Fruit fly (Drosophila melanogaster): Measurements from ENCODE around the gene CG43248.

CG43248 gene

DNA sequence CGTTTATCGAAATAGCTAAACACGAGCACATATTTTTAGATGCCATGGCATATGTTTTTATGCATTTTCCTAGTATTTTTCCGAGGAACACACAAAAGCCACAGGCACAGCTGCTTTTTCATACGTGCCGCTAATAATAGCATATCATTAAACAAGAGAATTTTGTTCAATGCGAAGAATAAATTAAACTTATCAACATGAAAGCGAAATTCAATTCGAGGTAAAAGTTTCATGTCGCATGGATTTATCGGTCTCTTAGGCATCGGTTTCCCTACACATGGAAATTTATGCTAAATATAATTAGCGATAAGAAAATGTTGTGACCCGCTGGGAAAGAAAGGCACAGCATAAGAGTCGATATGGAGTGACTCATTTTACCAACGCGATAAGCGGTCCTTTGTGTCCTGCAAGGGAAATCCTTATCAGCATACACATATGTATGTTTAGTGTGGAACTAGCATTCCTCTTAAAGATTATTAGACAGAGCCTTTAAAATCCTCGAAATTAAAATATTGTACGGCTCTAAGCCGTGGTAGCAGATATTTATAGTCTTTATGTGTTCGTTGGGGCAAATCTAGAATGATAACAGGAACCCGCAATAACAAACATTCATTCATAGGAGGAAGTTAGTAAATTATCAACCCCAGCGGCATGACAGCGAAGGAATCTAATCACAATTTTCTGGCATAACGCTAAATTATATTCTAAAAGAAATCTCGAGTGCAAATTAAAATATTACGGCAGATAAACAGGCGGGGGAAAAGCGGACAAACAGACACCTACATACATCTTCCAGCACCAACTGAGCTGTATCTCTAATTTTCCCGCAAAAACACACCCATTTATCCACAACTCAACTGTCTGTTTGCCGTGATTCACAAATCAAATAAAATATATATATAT is at the start of gene CG43248:
Gene CG43248, minus strand, starts transcription at position 51 of the 903 bp plus-strand sequence.
- TF ChIP-seq CG17806 (tag; optimal IDR thresholded peaks at IDR 0.05) = no peak

DNA sequence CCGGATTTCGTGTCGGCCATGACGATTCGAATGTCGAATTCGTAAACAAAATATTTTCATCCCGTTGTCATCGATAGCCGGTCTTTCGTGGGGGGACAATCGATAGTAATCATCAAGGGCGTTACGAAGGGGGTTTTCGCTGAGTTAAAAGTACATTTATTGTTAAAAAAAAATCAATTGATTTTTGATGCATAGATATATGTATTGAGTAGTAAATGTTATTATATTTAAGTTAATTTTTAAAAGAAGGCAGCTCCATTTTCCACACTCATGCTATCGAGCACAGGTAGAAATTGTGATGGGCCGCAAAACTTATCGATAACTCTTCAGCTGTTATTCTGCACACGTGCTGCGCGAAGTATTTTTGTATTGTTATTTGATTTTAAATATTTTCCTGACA is 49.2 kb upstream of the CG43248 start, which contains the start of the genes mrn and CG12301:
Gene mrn, minus strand, starts transcription at position 51 of the 400 bp plus-strand sequence.
Gene CG12301, plus strand, starts transcription at position 314 of the 400 bp plus-strand sequence.
- TF ChIP-seq CG13204 (GFP tag; optimal IDR thresholded peaks at IDR 0.05) (no peak), Ets98B (GFP tag; IDR thresholded peaks at IDR 0.05) (peak; percentile 97), Snoo (tag; optimal IDR thresholded peaks at IDR 0.05) (peak; percentile 67), CG9948 (tag; optimal IDR thresholded peaks at IDR 0.05) (peak; percentile 45), CG10348 (GFP tag; IDR thresholded peaks at IDR 0.05) (no peak), CG17806 (tag; optimal IDR thresholded peaks at IDR 0.05) (peak; percentile 49), CG8159 (tag; optimal IDR thresholded peaks at IDR 0.05) (no peak), CG8301 (tag; optimal IDR thresholded peaks at IDR 0.05) (no peak), fd96Ca (GFP tag; IDR thresholded peaks at IDR 0.05) (peak; percentile 89), CG32121 (GFP tag; IDR thresholded peaks at IDR 0.05) (peak; percentile 79; the same call in 1 of the 2 replicates), gl (tag; optimal IDR thresholded peaks at IDR 0.05) (peak; percentile 2), Pif1B (GFP tag; optimal IDR thresholded peaks at IDR 0.05) (no peak), CG14655 (GFP tag; optimal IDR thresholded peaks at IDR 0.05) (no peak), Pif1A (GFP tag; optimal IDR thresholded peaks at IDR 0.05) (no peak), CG4496 (GFP tag; IDR thresholded peaks at IDR 0.05) (peak; percentile 98), CG12605 (GFP tag; IDR thresholded peaks at IDR 0.05) (peak; percentile 91), CG15710 (tag; optimal IDR thresholded peaks at IDR 0.05) (peak; percentile 70), EcR (GFP tag; optimal IDR thresholded peaks at IDR 0.05) (no peak), D1 (tag; optimal IDR thresholded peaks at IDR 0.05) (no peak), CG34367 (tag; optimal IDR thresholded peaks at IDR 0.05) (peak; percentile 45), rn (GFP tag; IDR thresholded peaks at IDR 0.05) (peak; percentile 93)

DNA sequence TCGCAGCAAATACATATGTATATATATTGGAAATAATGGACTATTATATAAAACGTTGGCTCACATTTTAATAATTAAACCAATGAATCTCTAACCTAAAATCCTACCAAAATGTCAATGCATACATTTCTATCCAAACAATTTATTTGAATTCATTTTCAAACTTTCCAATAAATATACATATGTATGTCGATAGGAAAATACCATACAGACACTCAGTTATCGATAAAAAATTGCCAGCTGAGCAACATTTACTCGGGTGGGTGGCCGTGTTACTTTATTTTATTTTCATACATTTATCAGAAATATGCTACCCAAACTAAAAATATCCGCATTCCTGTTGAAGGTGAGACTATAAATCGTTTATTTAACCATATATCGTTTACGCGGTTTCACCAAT is 45.1 kb upstream of the CG43248 start, which contains the start of gene Ufsp2:
Gene Ufsp2, plus strand, starts transcription at position 214 of the 400 bp plus-strand sequence.
- TF ChIP-seq Pif1A (GFP tag; optimal IDR thresholded peaks at IDR 0.05) (no peak), CG13204 (GFP tag; optimal IDR thresholded peaks at IDR 0.05) (no peak), rn (GFP tag; IDR thresholded peaks at IDR 0.05) (no peak), gl (tag; optimal IDR thresholded peaks at IDR 0.05) (no peak), CG14655 (GFP tag; optimal IDR thresholded peaks at IDR 0.05) (no peak), CG15710 (tag; optimal IDR thresholded peaks at IDR 0.05) (no peak), Ets98B (GFP tag; IDR thresholded peaks at IDR 0.05) (no peak), fd96Ca (GFP tag; IDR thresholded peaks at IDR 0.05) (no peak), CG4496 (GFP tag; IDR thresholded peaks at IDR 0.05) (no peak), CG34367 (tag; optimal IDR thresholded peaks at IDR 0.05) (no peak), CG8159 (tag; optimal IDR thresholded peaks at IDR 0.05) (no peak), EcR (GFP tag; optimal IDR thresholded peaks at IDR 0.05) (no peak), D1 (tag; optimal IDR thresholded peaks at IDR 0.05) (no peak), CG8301 (tag; optimal IDR thresholded peaks at IDR 0.05) (no peak), CG12605 (GFP tag; IDR thresholded peaks at IDR 0.05) (no peak), Snoo (tag; optimal IDR thresholded peaks at IDR 0.05) (no peak), Pif1B (GFP tag; optimal IDR thresholded peaks at IDR 0.05) (no peak)

DNA sequence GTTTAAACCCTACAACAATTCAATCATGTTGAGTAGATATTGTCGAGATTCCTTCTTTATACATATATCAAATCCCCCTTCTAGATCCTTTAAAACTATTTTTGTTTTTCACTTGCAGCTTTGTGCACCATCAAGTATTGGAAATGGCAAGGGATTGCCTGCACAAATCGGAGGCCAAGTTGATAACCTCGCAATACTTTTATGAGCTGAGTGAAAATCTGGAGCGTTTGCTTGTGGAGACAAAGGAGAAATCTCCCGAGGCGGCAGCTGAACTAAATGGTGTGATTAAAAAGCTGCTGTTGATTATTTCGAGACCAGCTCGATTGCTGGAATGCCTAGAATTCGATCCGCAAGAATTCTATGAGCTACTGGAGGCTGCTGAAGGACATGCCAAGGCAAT is 39.3 kb upstream of the CG43248 start:
- TF ChIP-seq CG8301 (tag; optimal IDR thresholded peaks at IDR 0.05) (no peak), rn (GFP tag; IDR thresholded peaks at IDR 0.05) (no peak), CG32121 (GFP tag; IDR thresholded peaks at IDR 0.05) (no peak), CG10348 (GFP tag; IDR thresholded peaks at IDR 0.05) (no peak), CG15710 (tag; optimal IDR thresholded peaks at IDR 0.05) (no peak), CG8159 (tag; optimal IDR thresholded peaks at IDR 0.05) (no peak), CG9948 (tag; optimal IDR thresholded peaks at IDR 0.05) (no peak), D1 (tag; optimal IDR thresholded peaks at IDR 0.05) (no peak), Ets98B (GFP tag; IDR thresholded peaks at IDR 0.05) (no peak), Snoo (tag; optimal IDR thresholded peaks at IDR 0.05) (no peak), CG34367 (tag; optimal IDR thresholded peaks at IDR 0.05) (no peak), EcR (GFP tag; optimal IDR thresholded peaks at IDR 0.05) (no peak), Pif1A (GFP tag; optimal IDR thresholded peaks at IDR 0.05) (no peak), CG13204 (GFP tag; optimal IDR thresholded peaks at IDR 0.05) (no peak), gl (tag; optimal IDR thresholded peaks at IDR 0.05) (no peak), Pif1B (GFP tag; optimal IDR thresholded peaks at IDR 0.05) (no peak)

DNA sequence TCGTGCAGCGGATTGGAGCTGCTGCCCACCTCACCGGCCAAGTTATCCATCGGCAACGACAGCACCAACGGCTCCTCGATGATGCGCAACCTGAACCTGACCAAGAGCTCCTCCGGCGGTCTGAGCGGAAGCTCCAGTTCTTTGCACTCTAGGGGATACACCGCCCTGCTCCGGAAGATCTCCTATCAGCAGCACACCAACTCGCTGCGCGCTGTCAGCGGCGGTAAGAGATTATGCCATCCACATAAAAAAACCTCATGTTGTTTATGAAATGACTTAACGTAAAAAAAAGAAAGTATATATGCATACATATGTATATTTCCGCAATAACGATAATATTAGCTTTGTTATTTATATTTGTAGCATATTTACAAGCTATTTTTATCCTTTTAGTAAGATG is 37.5 kb upstream of the CG43248 start:
- TF ChIP-seq EcR (GFP tag; optimal IDR thresholded peaks at IDR 0.05) = peak; percentile 68
- TF ChIP-seq CG9948 (tag; optimal IDR thresholded peaks at IDR 0.05) = no peak

DNA sequence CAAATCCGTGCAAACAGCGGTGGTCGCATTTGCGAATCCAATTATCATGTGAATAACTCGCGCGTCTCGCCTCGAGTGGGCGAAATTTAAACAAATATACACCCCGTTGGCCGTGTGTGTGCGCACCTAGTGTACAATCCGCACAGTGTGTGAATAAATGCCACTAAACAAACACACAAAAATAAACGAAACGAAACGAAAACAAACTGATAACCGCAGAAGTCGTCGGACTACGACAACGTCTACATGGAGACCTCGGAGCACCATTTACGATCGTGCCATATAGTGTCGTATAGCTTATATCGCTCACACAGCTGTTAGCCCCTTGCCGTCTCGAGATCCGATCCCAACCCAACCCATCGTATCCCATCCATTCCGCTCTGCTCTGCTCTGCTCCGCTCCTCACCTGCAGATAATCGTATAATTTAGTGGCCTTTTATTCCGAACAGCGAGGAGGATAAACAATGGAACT is 35.2 kb upstream of the CG43248 start:
- TF ChIP-seq CG10348 (GFP tag; IDR thresholded peaks at IDR 0.05) = no peak
- TF ChIP-seq CG34367 (tag; optimal IDR thresholded peaks at IDR 0.05) = no peak
- peak; percentile 61; the same call in 1 of the 2 replicates for TF ChIP-seq CG12605 (GFP tag; IDR thresholded peaks at IDR 0.05)
- TF ChIP-seq Ets98B (GFP tag; IDR thresholded peaks at IDR 0.05) = peak; percentile 24; the same call in 1 of the 2 replicates
- TF ChIP-seq fd96Ca (GFP tag; IDR thresholded peaks at IDR 0.05) = peak; percentile 57; the same call in 1 of the 3 replicates
- TF ChIP-seq CG4496 (GFP tag; IDR thresholded peaks at IDR 0.05) = peak; percentile 53; the same call in 1 of the 3 replicates
- no peak for TF ChIP-seq Snoo (tag; optimal IDR thresholded peaks at IDR 0.05)
- peak; percentile 25 for TF ChIP-seq Pif1B (GFP tag; optimal IDR thresholded peaks at IDR 0.05)
- TF ChIP-seq CG14655 (GFP tag; optimal IDR thresholded peaks at IDR 0.05) = no peak
- TF ChIP-seq Pif1A (GFP tag; optimal IDR thresholded peaks at IDR 0.05) = no peak
- TF ChIP-seq CG9948 (tag; optimal IDR thresholded peaks at IDR 0.05) = no peak
- peak; percentile 82 for TF ChIP-seq EcR (GFP tag; optimal IDR thresholded peaks at IDR 0.05)
